Worm (Caenorhabditis elegans): ENCODE measurements around the gene puf-6.

DNA sequence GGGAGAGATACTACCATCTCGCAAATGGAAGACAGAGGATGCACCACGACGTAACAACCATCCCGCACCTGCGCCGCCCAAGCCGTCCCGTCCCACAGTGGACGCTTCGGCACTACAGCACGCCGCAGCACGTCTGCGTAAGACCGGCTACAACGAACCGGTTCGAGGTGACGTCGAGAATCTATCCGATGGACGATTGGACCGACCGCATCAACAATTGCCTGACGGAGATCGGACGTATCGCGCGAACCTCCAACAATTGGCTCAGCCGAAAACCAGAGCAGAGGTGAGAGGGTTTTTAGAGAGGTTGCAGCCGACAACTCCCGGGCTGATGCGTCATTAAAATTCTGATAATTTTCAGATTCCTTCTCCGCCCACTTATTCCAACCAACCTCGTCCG, 16.0 kb upstream of the puf-6 start:
- TF ChIP-seq med-1 (GFP tag; optimal IDR thresholded peaks at IDR 0.05; ENCODE audit: insufficient read depth) (no peak), ztf-29 (GFP tag; IDR thresholded peaks at IDR 0.05) (no peak), klf-2 (GFP tag; conservative IDR thresholded peaks at IDR 0.05) (no peak), flt-1 (GFP tag; IDR thresholded peaks at IDR 0.05) (no peak)

All from whole organism, midembryonic.